Fruit fly (Drosophila melanogaster) whole organism, prepupa: ENCODE results near the gene TM9SF3.

ENCODE experiments used
- CG34406 ChIP-seq: fragments of 200-800 bp; sonication (Bioruptor generic); optimal IDR thresholded peaks from 3 replicates; lab custom pipeline; 2016; ENCODE audit warnings: missing biosample characterization, missing genetic modification characterization
- CG6163 ChIP-seq: fragments of 200-800 bp; sonication (Bioruptor generic); IDR thresholded peaks from 3 replicates; pipeline ENCODE4 v1.3.6; 2022; ENCODE audit warnings: missing biosample characterization, missing genetic modification characterization
- CG6792 ChIP-seq: fragments of 200-800 bp; sonication (Bioruptor generic); optimal IDR thresholded peaks from 3 replicates; lab custom pipeline; 2016; ENCODE audit warnings: missing biosample characterization, missing genetic modification characterization
- CG7368 ChIP-seq: fragments of 200-800 bp; sonication (Bioruptor generic); optimal IDR thresholded peaks from 3 replicates; lab custom pipeline; 2016; ENCODE audit warnings: missing biosample characterization, missing genetic modification characterization
- CG9139 ChIP-seq: fragments of 200-800 bp; sonication (Bioruptor generic); optimal IDR thresholded peaks from 3 replicates; lab custom pipeline; 2017; ENCODE audit warnings: missing biosample characterization, mild to moderate bottlenecking, missing genetic modification characterization
- Hr39 ChIP-seq: fragments of 200-800 bp; sonication (Bioruptor generic); optimal IDR thresholded peaks from 2 replicates; lab custom pipeline; 2016; ENCODE audit warnings: missing biosample characterization, missing genetic modification characterization
- Hr4 ChIP-seq: fragments of 200-800 bp; sonication (Bioruptor generic); optimal IDR thresholded peaks from 3 replicates; lab custom pipeline; 2016; ENCODE audit warnings: missing biosample characterization, missing genetic modification characterization
- Smox ChIP-seq: fragments of 200-800 bp; sonication (Bioruptor generic); optimal IDR thresholded peaks from 3 replicates; lab custom pipeline; 2016; ENCODE audit warnings: missing biosample characterization, missing genetic modification characterization
- acj6 ChIP-seq: fragments of 200-800 bp; sonication (Bioruptor generic); optimal IDR thresholded peaks from 3 replicates; lab custom pipeline; 2016; ENCODE audit warnings: missing biosample characterization, missing genetic modification characterization
- dsx ChIP-seq: fragments of 200-800 bp; optimal IDR thresholded peaks from 3 replicates; lab custom pipeline; 2019; ENCODE audit warnings: missing biosample characterization, mild to moderate bottlenecking, missing genetic modification characterization, moderate library complexity; ENCODE audit not compliant: poor library complexity, severe bottlenecking
- net ChIP-seq: fragments of 200-800 bp; sonication (Bioruptor generic); optimal IDR thresholded peaks from 3 replicates; lab custom pipeline; 2016; ENCODE audit warnings: missing biosample characterization, missing genetic modification characterization
- pdm3 ChIP-seq: fragments of 200-800 bp; sonication (Bioruptor generic); optimal IDR thresholded peaks from 3 replicates; lab custom pipeline; 2016; ENCODE audit warnings: missing biosample characterization, missing genetic modification characterization
- svp ChIP-seq: fragments of 200-800 bp; sonication (Bioruptor generic); peaks from one replicate; lab custom pipeline; 2016; ENCODE audit warnings: missing biosample characterization, missing genetic modification characterization

- TF ChIP-seq acj6 (GFP tag; lab: Kevin White, UChicago) (no peak), dsx (GFP tag; lab: Kevin White, UChicago) (no peak), CG7368 (GFP tag; lab: Kevin White, UChicago) (no peak), net (GFP tag; lab: Kevin White, UChicago) (no peak), CG6163 (GFP tag; lab: Robert Waterston, UW) (no peak), CG34406 (GFP tag; lab: Kevin White, UChicago) (no peak), Smox (GFP tag; lab: Kevin White, UChicago) (no peak), CG6792 (GFP tag; lab: Kevin White, UChicago) (no peak), Hr39 (no peak), pdm3 (GFP tag; lab: Kevin White, UChicago) (no peak), svp (no peak), Hr4 (GFP tag; lab: Kevin White, UChicago) (no peak), CG9139 (GFP tag; lab: Kevin White, UChicago) (no peak)
Observed at dm6 chr3L:5616472-5616871, 12.7 kb upstream of the TM9SF3 start.
